Fruit fly (Drosophila melanogaster): ENCODE data around the gene Aldh7A1.
A peak's percentile ranks its signal among the peaks of the same experiment; 100 is the strongest.

The Aldh7A1 gene

dm6 chr3L:19258199-19258598 lies 10.5 kb downstream of the Aldh7A1 start:
- no peak for TF ChIP-seq Jra (GFP tag; optimal IDR thresholded peaks at IDR 0.05)
- no peak for TF ChIP-seq Hnf4 (GFP tag; optimal IDR thresholded peaks at IDR 0.05)
- TF ChIP-seq tai (GFP tag; optimal IDR thresholded peaks at IDR 0.05), result no peak
- TF ChIP-seq pan (optimal IDR thresholded peaks at IDR 0.05), result no peak
- TF ChIP-seq Mio (GFP tag; optimal IDR thresholded peaks at IDR 0.05), result no peak
- TF ChIP-seq lola (GFP tag; optimal IDR thresholded peaks at IDR 0.05), result no peak
- no peak for TF ChIP-seq br (GFP tag; optimal IDR thresholded peaks at IDR 0.05)
- no peak for TF ChIP-seq psq (GFP tag; optimal IDR thresholded peaks at IDR 0.05)

- TF ChIP-seq Vsx2 (GFP tag; optimal IDR thresholded peaks at IDR 0.05; ENCODE audit: partially characterized antibody), result no peak
- TF ChIP-seq foxo (GFP tag; optimal IDR thresholded peaks at IDR 0.05), result peak in 1 of 2 experiments; percentile 72
- peak; percentile 54 for TF ChIP-seq psq (GFP tag; optimal IDR thresholded peaks at IDR 0.05)
- TF ChIP-seq OdsH (GFP tag; optimal IDR thresholded peaks at IDR 0.05), result peak; percentile 66
- no peak for TF ChIP-seq N (GFP tag; optimal IDR thresholded peaks at IDR 0.05)
- TF ChIP-seq dl (GFP tag; optimal IDR thresholded peaks at IDR 0.05; ENCODE audit: insufficient read depth in 1 of 2, partially characterized antibody in 2 of 2), result no peak
- no peak for TF ChIP-seq CrebA (GFP tag; optimal IDR thresholded peaks at IDR 0.05; ENCODE audit: borderline replicate concordance)
- TF ChIP-seq GATAd (GFP tag; optimal IDR thresholded peaks at IDR 0.05), result no peak
- no peak for TF ChIP-seq CG32264 (GFP tag; optimal IDR thresholded peaks at IDR 0.05)
- TF ChIP-seq HLH106 (tag; optimal IDR thresholded peaks at IDR 0.05), result peak; percentile 62
- no peak for TF ChIP-seq lola (GFP tag; optimal IDR thresholded peaks at IDR 0.05)
- TF ChIP-seq dsf (GFP tag; optimal IDR thresholded peaks at IDR 0.05; ENCODE audit: borderline replicate concordance), result peak; percentile 45
- peak; percentile 57 for TF ChIP-seq sv (GFP tag; optimal IDR thresholded peaks at IDR 0.05)
- TF ChIP-seq br (GFP tag; optimal IDR thresholded peaks at IDR 0.05), result peak; percentile 80
- TF ChIP-seq Rel (GFP tag; optimal IDR thresholded peaks at IDR 0.05), result no peak
- no peak for TF ChIP-seq Rel (tag; optimal IDR thresholded peaks at IDR 0.05)
- TF ChIP-seq sage (GFP tag; optimal IDR thresholded peaks at IDR 0.05), result no peak
- TF ChIP-seq Hr83 (GFP tag; optimal IDR thresholded peaks at IDR 0.05; ENCODE audit: poor library complexity, severe bottlenecking), result peak; percentile 36
- TF ChIP-seq Abd-B (GFP tag; optimal IDR thresholded peaks at IDR 0.05), result no peak
- TF ChIP-seq brk (GFP tag; optimal IDR thresholded peaks at IDR 0.05), result no peak
- peak; percentile 30 for TF ChIP-seq Mio (GFP tag; optimal IDR thresholded peaks at IDR 0.05)
- TF ChIP-seq ey (GFP tag; optimal IDR thresholded peaks at IDR 0.05), result peak; percentile 64
- peak; percentile 77 for TF ChIP-seq rgr (GFP tag; optimal IDR thresholded peaks at IDR 0.05)
- TF ChIP-seq Hr78 (GFP tag; optimal IDR thresholded peaks at IDR 0.05), result no peak
- TF ChIP-seq tai (GFP tag; optimal IDR thresholded peaks at IDR 0.05), result no peak
- peak; percentile 74 for TF ChIP-seq Jra (GFP tag; optimal IDR thresholded peaks at IDR 0.05)
- peak; percentile 98 for TF ChIP-seq Myc (optimal IDR thresholded peaks at IDR 0.05)
- no peak for TF ChIP-seq pan (optimal IDR thresholded peaks at IDR 0.05)
- no peak for TF ChIP-seq usp (GFP tag; optimal IDR thresholded peaks at IDR 0.05)
- TF ChIP-seq CG9705 (GFP tag; optimal IDR thresholded peaks at IDR 0.05), result peak; percentile 1
- TF ChIP-seq Hnf4 (GFP tag; optimal IDR thresholded peaks at IDR 0.05), result peak; percentile 75
- peak; percentile 78 for TF ChIP-seq h (GFP tag; optimal IDR thresholded peaks at IDR 0.05)
- peak; percentile 90 for TF ChIP-seq woc (GFP tag; optimal IDR thresholded peaks at IDR 0.05)
- no peak for TF ChIP-seq Dfd (GFP tag; optimal IDR thresholded peaks at IDR 0.05)
- no peak for TF ChIP-seq Dif (GFP tag; optimal IDR thresholded peaks at IDR 0.05; ENCODE audit: partially characterized antibody)
- TF ChIP-seq jim (GFP tag; optimal IDR thresholded peaks at IDR 0.05), result no peak
- TF ChIP-seq dmrt93B (GFP tag; optimal IDR thresholded peaks at IDR 0.05), result no peak
- peak; percentile 66 for TF ChIP-seq fru (GFP tag; optimal IDR thresholded peaks at IDR 0.05)
- TF ChIP-seq Sp1 (GFP tag; optimal IDR thresholded peaks at IDR 0.05), result no peak
These were observed 13.8 kb downstream of the Aldh7A1 start, which contains the start of the genes mRpL21 and rept for dm6 chr3L:19254715-19255428. mRpL21 (minus strand) TSS chr3L:19255061. rept (plus strand) TSS chr3L:19255340.

All from whole organism, wandering third instar larva.